Worm (Caenorhabditis elegans) whole organism, young adult: ENCODE data around the gene nmur-3.

Source experiments
- B0261.1 ChIP-seq: sonication (generic microtip); optimal IDR thresholded peaks from 2 replicates; lab custom pipeline; 2016; ENCODE audit warnings: mild to moderate bottlenecking, missing genetic modification characterization, moderate library complexity, missing compliant biosample characterization
- D2030.7 ChIP-seq: fragments of 200-800 bp; sonication (Bioruptor generic); IDR thresholded peaks from 2 replicates; pipeline ENCODE4 v1.3.6; 2022; ENCODE audit warnings: missing genetic modification reagents, missing genetic modification characterization, missing compliant biosample characterization
- F37B4.10 ChIP-seq: fragments of 200-800 bp; sonication (Bioruptor generic); IDR thresholded peaks from 2 replicates; pipeline ENCODE4 v1.3.6; 2022; ENCODE audit warnings: missing genetic modification characterization, missing compliant biosample characterization
- F39B2.1 ChIP-seq: fragments of 200-800 bp; sonication (Bioruptor generic); IDR thresholded peaks from 2 replicates; pipeline ENCODE4 v1.3.6; 2022; ENCODE audit warnings: missing genetic modification reagents, missing genetic modification characterization, missing compliant biosample characterization
- F49E8.2 ChIP-seq: sonication (generic microtip); optimal IDR thresholded peaks from 3 replicates; lab custom pipeline; 2017; ENCODE audit warnings: missing genetic modification characterization, mild to moderate bottlenecking, missing compliant biosample characterization, antibody characterized with exemption, moderate library complexity; ENCODE audit not compliant: insufficient read depth
- F52B5.7 ChIP-seq: sonication (generic microtip); optimal IDR thresholded peaks from 2 replicates; lab custom pipeline; 2016; ENCODE audit warnings: mild to moderate bottlenecking, missing genetic modification characterization, missing compliant biosample characterization
- F57A8.1 ChIP-seq: fragments of 200-800 bp; sonication (Bioruptor generic); optimal IDR thresholded peaks from 2 replicates; lab custom pipeline; 2018; ENCODE audit warnings: mild to moderate bottlenecking, missing genetic modification characterization, moderate library complexity, missing compliant biosample characterization
- ZK185.1 ChIP-seq: sonication (generic microtip); optimal IDR thresholded peaks from 2 replicates; lab custom pipeline; 2016; ENCODE audit warnings: mild to moderate bottlenecking, missing genetic modification characterization, missing compliant biosample characterization; ENCODE audit not compliant: poor library complexity, severe bottlenecking
- atf-7 ChIP-seq: sonication (generic microtip); optimal IDR thresholded peaks from 2 replicates; lab custom pipeline; 2017; ENCODE audit warnings: mild to moderate bottlenecking, missing genetic modification characterization, missing compliant biosample characterization
- attf-3 ChIP-seq: fragments of 200-800 bp; sonication (Bioruptor generic); conservative IDR thresholded peaks from 2 replicates; pipeline ENCODE4 v1.3.6; 2022; ENCODE audit warnings: missing genetic modification reagents, missing genetic modification characterization, missing compliant biosample characterization
- bed-2 ChIP-seq: fragments of 200-800 bp; sonication (Bioruptor generic); IDR thresholded peaks from 2 replicates; pipeline ENCODE4 v1.3.6; 2022; ENCODE audit warnings: missing genetic modification reagents, missing genetic modification characterization, missing compliant biosample characterization
- ccch-3 ChIP-seq: fragments of 200-800 bp; sonication (Bioruptor generic); optimal IDR thresholded peaks from 2 replicates; lab custom pipeline; 2018; ENCODE audit warnings: mild to moderate bottlenecking, missing genetic modification characterization, missing compliant biosample characterization
- cebp-2 ChIP-seq: fragments of 200-800 bp; sonication (Bioruptor generic); IDR thresholded peaks from 2 replicates; pipeline ENCODE4 v1.3.6; 2022; ENCODE audit warnings: missing genetic modification characterization, missing compliant biosample characterization
- ceh-58 ChIP-seq: fragments of 200-800 bp; sonication (Bioruptor generic); IDR thresholded peaks from 2 replicates; pipeline ENCODE4 v1.3.6; 2022; ENCODE audit warnings: missing genetic modification characterization, missing compliant biosample characterization
- chd-7 ChIP-seq: sonication (generic microtip); optimal IDR thresholded peaks from 2 replicates; lab custom pipeline; 2016; ENCODE audit warnings: mild to moderate bottlenecking, missing genetic modification characterization, moderate library complexity, missing compliant biosample characterization
- dpff-1 ChIP-seq: sonication (generic microtip); optimal IDR thresholded peaks from 2 replicates; lab custom pipeline; 2017; ENCODE audit warnings: mild to moderate bottlenecking, missing genetic modification characterization, missing compliant biosample characterization
- egrh-3 ChIP-seq: fragments of 200-800 bp; sonication (Bioruptor generic); IDR thresholded peaks from 2 replicates; pipeline ENCODE4 v1.3.6; 2022; ENCODE audit warnings: missing genetic modification reagents, missing genetic modification characterization, missing compliant biosample characterization
- ekl-4 ChIP-seq: fragments of 200-800 bp; sonication (Bioruptor generic); IDR thresholded peaks from 2 replicates; pipeline ENCODE4 v1.3.6; 2022; ENCODE audit warnings: missing genetic modification reagents, missing genetic modification characterization, missing compliant biosample characterization
- fkh-3 ChIP-seq: sonication (generic microtip); optimal IDR thresholded peaks from 2 replicates; lab custom pipeline; 2016; ENCODE audit warnings: mild to moderate bottlenecking, missing genetic modification characterization, missing compliant biosample characterization
- him-1 ChIP-seq: sonication (generic microtip); optimal IDR thresholded peaks from 2 replicates; lab custom pipeline; 2016; ENCODE audit warnings: missing genotype, missing genetic modification reagents, missing genetic modification characterization, missing compliant biosample characterization
- hlh-26 ChIP-seq: fragments of 200-800 bp; sonication (Bioruptor generic); conservative IDR thresholded peaks from 2 replicates; pipeline ENCODE4 v1.3.6; 2022; ENCODE audit warnings: missing genetic modification reagents, missing genetic modification characterization, missing compliant biosample characterization
- hsf-1 ChIP-seq: fragments of 200-800 bp; sonication (Bioruptor generic); IDR thresholded peaks from 2 replicates; pipeline ENCODE4 v1.3.6; 2022; ENCODE audit warnings: missing genetic modification reagents, missing genetic modification characterization, missing compliant biosample characterization
- let-607 ChIP-seq, 2 experiments: fragments of 200-800 bp in 1 of 2; sonication (Bioruptor generic) in 1 of 2; sonication (generic microtip) in 1 of 2; optimal IDR thresholded peaks; 2 replicates each; lab custom pipeline; 2016 to 2018; ENCODE audit warnings: mild to moderate bottlenecking in 2 of 2, missing compliant biosample characterization in 2 of 2, missing genetic modification characterization in 2 of 2, moderate library complexity in 2 of 2, missing genotype in 1 of 2
- mcd-1 ChIP-seq: fragments of 200-800 bp; sonication (Bioruptor generic); IDR thresholded peaks from 2 replicates; pipeline ENCODE4 v1.3.6; 2022; ENCODE audit warnings: missing genetic modification reagents, missing genetic modification characterization, missing compliant biosample characterization
- nfyb-1 ChIP-seq: fragments of 200-800 bp; sonication (Bioruptor generic); IDR thresholded peaks from 2 replicates; pipeline ENCODE4 v1.3.6; 2022; ENCODE audit warnings: missing genetic modification reagents, missing genetic modification characterization, missing compliant biosample characterization
- nhr-27 ChIP-seq: fragments of 200-800 bp; sonication (Bioruptor generic); optimal IDR thresholded peaks from 2 replicates; lab custom pipeline; 2018; ENCODE audit warnings: mild to moderate bottlenecking, missing genetic modification characterization, moderate library complexity, missing compliant biosample characterization
- nhr-80 ChIP-seq: sonication (generic microtip); optimal IDR thresholded peaks from 2 replicates; lab custom pipeline; 2016; ENCODE audit warnings: missing genetic modification characterization, missing compliant biosample characterization
- pha-4 ChIP-seq: fragments of 150-350 bp; sonication (generic microtip); optimal IDR thresholded peaks from 2 replicates; lab custom pipeline; 2014; ENCODE audit warnings: missing biosample characterization, missing genetic modification reagents, missing genetic modification characterization
- rcor-1 ChIP-seq: fragments of 200-800 bp; sonication (Bioruptor generic); IDR thresholded peaks from 2 replicates; pipeline ENCODE4 v1.3.6; 2022; ENCODE audit warnings: missing genetic modification reagents, missing genetic modification characterization, missing compliant biosample characterization
- sdz-38 ChIP-seq: sonication (generic microtip); optimal IDR thresholded peaks from 2 replicates; lab custom pipeline; 2016; ENCODE audit warnings: missing genotype, missing genetic modification characterization, missing compliant biosample characterization
- sea-2 ChIP-seq: fragments of 200-800 bp; sonication (Bioruptor generic); IDR thresholded peaks from 2 replicates; pipeline ENCODE4 v1.3.6; 2022; ENCODE audit warnings: missing genetic modification characterization, missing compliant biosample characterization
- snpc-3.4 ChIP-seq: sonication (generic microtip); optimal IDR thresholded peaks from 2 replicates; lab custom pipeline; 2017; ENCODE audit warnings: missing genetic modification characterization, mild to moderate bottlenecking, missing compliant biosample characterization, antibody characterized with exemption, moderate library complexity, missing genotype, missing genetic modification reagents
- snpc-4 ChIP-seq, 5 experiments: fragments of 150-350 bp in 1 of 5; sonication (generic microtip) in 4 of 5; optimal IDR thresholded peaks; 2 replicates each; lab custom pipeline; 2014 to 2018; ENCODE audit warnings: missing genetic modification characterization in 5 of 5, missing biosample characterization in 3 of 5, antibody characterized with exemption in 2 of 5, mild to moderate bottlenecking in 2 of 5, missing compliant biosample characterization in 2 of 5, missing genotype in 2 of 5, moderate library complexity in 2 of 5, missing genetic modification reagents in 1 of 5
- somi-1 ChIP-seq: fragments of 200-800 bp; sonication (Bioruptor generic); optimal IDR thresholded peaks from 2 replicates; lab custom pipeline; 2018; ENCODE audit warnings: mild to moderate bottlenecking, missing genetic modification characterization, missing compliant biosample characterization
- tbx-9 ChIP-seq: sonication (generic microtip); optimal IDR thresholded peaks from 2 replicates; lab custom pipeline; 2016; ENCODE audit warnings: borderline replicate concordance, missing genetic modification characterization, inconsistent platforms, missing compliant biosample characterization
- unc-130 ChIP-seq: sonication (generic microtip); optimal IDR thresholded peaks from 2 replicates; lab custom pipeline; 2016; ENCODE audit warnings: missing genetic modification reagents, missing genetic modification characterization, missing compliant biosample characterization
- zfh-2 ChIP-seq: fragments of 200-800 bp; sonication (Bioruptor generic); conservative IDR thresholded peaks from 2 replicates; pipeline ENCODE4 v1.3.6; 2022; ENCODE audit warnings: missing genetic modification reagents, missing genetic modification characterization, missing compliant biosample characterization
- ztf-25 ChIP-seq: fragments of 200-800 bp; sonication (Bioruptor generic); IDR thresholded peaks from 2 replicates; pipeline ENCODE4 v1.3.6; 2022; ENCODE audit warnings: missing genetic modification reagents, missing genetic modification characterization, missing compliant biosample characterization

nmur-3 gene

ce11 chrX:4429364-4429763 is 37.0 kb upstream of the nmur-3 start:
- TF ChIP-seq unc-130, result no peak

ce11 chrX:4434577-4434976 is 31.7 kb upstream of the nmur-3 start:
- TF ChIP-seq somi-1 (GFP tag; lab: Kevin White, UChicago) (no peak), F37B4.10 (GFP tag; lab: Robert Waterston, UW) (no peak), ceh-58 (GFP tag; lab: Robert Waterston, UW) (no peak), nfyb-1 (GFP tag; lab: Robert Waterston, UW) (0 out of 2 replicates have a peak, but pooled peaks have one; percentile 25), sea-2 (GFP tag; lab: Robert Waterston, UW) (no peak)

- TF ChIP-seq attf-3 (no peak), hsf-1 (GFP tag; lab: Robert Waterston, UW) (no peak), sea-2 (GFP tag; lab: Robert Waterston, UW) (no peak), F37B4.10 (GFP tag; lab: Robert Waterston, UW) (no peak), snpc-4 (GFP tag; optimal IDR thresholded peaks at IDR 0.05; lab: Kevin White, UChicago) (no peak), snpc-4 (tag; optimal IDR thresholded peaks at IDR 0.05; lab: Kevin White, UChicago) (no peak), sdz-38 (tag; lab: Kevin White, UChicago) (no peak), nhr-27 (no peak)
Measured at ce11 chrX:4435396-4435795, 30.9 kb upstream of the nmur-3 start.

- TF ChIP-seq F57A8.1 (no peak), ccch-3 (GFP tag; lab: Kevin White, UChicago) (no peak), nhr-80 (tag; lab: Kevin White, UChicago) (peak; percentile 29), D2030.7 (GFP tag; lab: Robert Waterston, UW) (no peak)
Measured at ce11 chrX:4437555-4437954, 28.8 kb upstream of the nmur-3 start, which contains the start of gene cest-26. cest-26 (minus strand) TSS chrX:4437655.

ce11 chrX:4438823-4439222 is 27.5 kb upstream of the nmur-3 start:
- no peak for TF ChIP-seq unc-130
- TF ChIP-seq pha-4 (tag; lab: Kevin White, UChicago), result no peak
- no peak for TF ChIP-seq fkh-3 (tag; lab: Kevin White, UChicago)
- no peak for TF ChIP-seq snpc-3.4 (tag; lab: Kevin White, UChicago)
- TF ChIP-seq F52B5.7 (tag; lab: Kevin White, UChicago), result no peak
- no peak for TF ChIP-seq zfh-2 (GFP tag; lab: Robert Waterston, UW)
- TF ChIP-seq nhr-80 (tag; lab: Kevin White, UChicago), result no peak
- no peak for TF ChIP-seq chd-7
- no peak for TF ChIP-seq ekl-4
- TF ChIP-seq F49E8.2 (tag; lab: Kevin White, UChicago), result no peak
- no peak for TF ChIP-seq dpff-1 (tag; lab: Kevin White, UChicago)

ce11 chrX:4439616-4440015 is 26.7 kb upstream of the nmur-3 start:
- TF ChIP-seq let-607 (tag; optimal IDR thresholded peaks at IDR 0.05; lab: Kevin White, UChicago) (no peak), F39B2.1 (GFP tag; lab: Robert Waterston, UW) (no peak), ZK185.1 (tag; lab: Kevin White, UChicago) (no peak), atf-7 (no peak), ztf-25 (GFP tag; lab: Robert Waterston, UW) (no peak), B0261.1 (tag; lab: Kevin White, UChicago) (no peak), hlh-26 (GFP tag; lab: Robert Waterston, UW) (no peak), unc-130 (no peak), tbx-9 (tag; lab: Kevin White, UChicago) (no peak), nhr-27 (no peak), bed-2 (no peak), cebp-2 (GFP tag; lab: Robert Waterston, UW) (no peak), mcd-1 (no peak), him-1 (tag; lab: Kevin White, UChicago) (no peak), F57A8.1 (no peak), rcor-1 (GFP tag; lab: Robert Waterston, UW) (no peak), egrh-3 (GFP tag; lab: Robert Waterston, UW) (no peak), pha-4 (tag; lab: Kevin White, UChicago) (no peak)
